Worm (Caenorhabditis elegans) whole organism, mixed stage, embryonic: ENCODE data around the gene ZK697.14.

ENCODE experiments used
- M03D4.4 ChIP-seq: sonication (generic microtip); optimal IDR thresholded peaks from 2 replicates; lab custom pipeline; 2017; ENCODE audit warnings: mild to moderate bottlenecking, missing genetic modification characterization, missing compliant biosample characterization
- ceh-39 ChIP-seq: fragments of 150-350 bp; optimal IDR thresholded peaks from 2 replicates; lab custom pipeline; 2014; ENCODE audit warnings: missing biosample characterization, missing genetic modification characterization
- cnd-1 ChIP-seq: fragments of 200-800 bp; sonication (Bioruptor generic); optimal IDR thresholded peaks from 2 replicates; lab custom pipeline; 2018; ENCODE audit warnings: mild to moderate bottlenecking, missing genetic modification characterization, missing compliant biosample characterization
- mls-2 ChIP-seq: sonication (generic microtip); optimal IDR thresholded peaks from 2 replicates; lab custom pipeline; 2016; ENCODE audit warnings: mild to moderate bottlenecking, missing genetic modification characterization, moderate library complexity, missing compliant biosample characterization
- nhr-12 ChIP-seq: fragments of 150-350 bp; optimal IDR thresholded peaks from 2 replicates; lab custom pipeline; 2014; ENCODE audit warnings: missing biosample characterization, missing genetic modification characterization
- nhr-2 ChIP-seq: fragments of 150-350 bp; optimal IDR thresholded peaks from 2 replicates; lab custom pipeline; 2014; ENCODE audit warnings: missing biosample characterization, missing genetic modification characterization
- nhr-237 ChIP-seq: fragments of 150-350 bp; optimal IDR thresholded peaks from 2 replicates; lab custom pipeline; 2014; ENCODE audit warnings: missing biosample characterization, missing genetic modification characterization
- pha-4 ChIP-seq: fragments of 150-350 bp; optimal IDR thresholded peaks from 2 replicates; lab custom pipeline; 2018; ENCODE audit warnings: missing biosample characterization, missing genetic modification reagents, missing genetic modification characterization
- tbx-8 ChIP-seq: fragments of 200-800 bp; sonication (Bioruptor generic); optimal IDR thresholded peaks from 2 replicates; lab custom pipeline; 2018; ENCODE audit warnings: mild to moderate bottlenecking, missing genetic modification characterization, moderate library complexity, missing compliant biosample characterization
- unc-120 ChIP-seq: sonication (generic microtip); optimal IDR thresholded peaks from 2 replicates; lab custom pipeline; 2017; ENCODE audit warnings: missing genetic modification characterization, missing compliant biosample characterization; ENCODE audit not compliant: poor library complexity, severe bottlenecking
- unc-62 ChIP-seq: fragments of 150-350 bp; optimal IDR thresholded peaks from 2 replicates; lab custom pipeline; 2014; ENCODE audit warnings: missing biosample characterization, missing genetic modification reagents, missing genetic modification characterization

DNA sequence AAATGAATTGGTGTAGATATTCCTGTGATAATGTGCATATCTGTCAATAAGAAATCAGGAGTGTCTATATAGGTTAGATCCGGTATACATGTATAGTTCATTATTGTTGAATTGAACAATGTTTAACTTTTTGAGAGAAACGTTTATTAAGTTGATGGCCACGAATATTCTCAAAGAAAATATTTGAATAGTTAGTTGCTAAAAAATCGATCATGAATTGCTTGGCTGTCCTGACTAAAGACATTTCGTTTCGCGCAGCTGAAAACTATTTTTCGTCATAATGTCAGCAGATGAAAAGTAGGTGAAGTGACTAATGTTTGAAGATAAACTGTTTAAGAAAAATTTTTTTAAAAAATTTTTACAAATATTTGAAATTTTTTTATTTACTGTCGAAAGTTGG lies 4.0 kb downstream of the ZK697.14 start, which contains the start of gene srh-199:
- TF ChIP-seq M03D4.4: no peak
- TF ChIP-seq nhr-237 (tag; lab: Kevin White, UChicago): no peak
- no peak for TF ChIP-seq tbx-8 (GFP tag; lab: Kevin White, UChicago)
- TF ChIP-seq pha-4: no peak
- TF ChIP-seq unc-62: no peak
- TF ChIP-seq cnd-1 (tag; lab: Kevin White, UChicago): no peak
- TF ChIP-seq nhr-12 (tag; lab: Kevin White, UChicago): no peak
- TF ChIP-seq unc-120 (tag; lab: Kevin White, UChicago): no peak
- no peak for TF ChIP-seq ceh-39 (tag; lab: Kevin White, UChicago)
- TF ChIP-seq nhr-2 (tag; lab: Kevin White, UChicago): no peak
- TF ChIP-seq mls-2 (tag; lab: Kevin White, UChicago): no peak
